Fruit fly (Drosophila melanogaster): Measurements from ENCODE around the gene B9d2.
A peak's percentile ranks its signal among the peaks of the same experiment; 100 is the strongest.

Gene B9d2

DNA sequence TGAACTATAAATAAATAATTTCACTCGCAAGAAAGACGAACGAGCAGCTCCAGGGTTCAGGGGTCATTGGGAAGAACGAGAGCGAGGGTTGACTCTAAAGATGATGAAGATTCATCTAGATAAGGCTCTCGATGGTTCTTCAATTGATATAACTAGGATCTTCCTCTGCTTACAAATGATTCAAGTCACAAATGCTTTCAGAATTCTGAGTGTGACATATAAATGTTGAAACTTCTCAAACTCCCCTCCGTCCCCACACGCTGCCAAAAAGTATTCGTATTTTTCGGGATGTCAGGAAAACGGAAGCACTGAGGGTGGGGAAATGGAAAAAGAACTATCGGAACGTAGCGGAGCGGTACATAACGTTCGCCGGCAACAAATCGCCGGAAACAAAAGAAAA is 40.7 kb upstream of the B9d2 start:
- TF ChIP-seq CG12299 (tag; optimal IDR thresholded peaks at IDR 0.05), result no peak
- no peak for TF ChIP-seq CG31224 (GFP tag; IDR thresholded peaks at IDR 0.05)
- TF ChIP-seq CG1233 (GFP tag; optimal IDR thresholded peaks at IDR 0.05), result no peak
- TF ChIP-seq Ets65A (GFP tag), result peak; percentile 72
- TF ChIP-seq CG11504 (tag; optimal IDR thresholded peaks at IDR 0.05), result peak; percentile 30
- TF ChIP-seq CG7839 (tag; optimal IDR thresholded peaks at IDR 0.05), result peak; percentile 2
- no peak for TF ChIP-seq lola (GFP tag; optimal IDR thresholded peaks at IDR 0.05)
- TF ChIP-seq CG8290 (GFP tag; optimal IDR thresholded peaks at IDR 0.05), result no peak
- TF ChIP-seq CG8290 (tag; optimal IDR thresholded peaks at IDR 0.05), result peak in 1 of 2 experiments; percentile 18
- TF ChIP-seq toy (GFP tag; IDR thresholded peaks at IDR 0.05), result no peak
- 0 out of 2 replicates have a peak, but pooled peaks have one; percentile 21 for TF ChIP-seq esg (GFP tag; conservative IDR thresholded peaks at IDR 0.05)
- TF ChIP-seq ERR (GFP tag; optimal IDR thresholded peaks at IDR 0.05), result no peak
- no peak for TF ChIP-seq disco-r (GFP tag; optimal IDR thresholded peaks at IDR 0.05)
- no peak for TF ChIP-seq TFAM (GFP tag; optimal IDR thresholded peaks at IDR 0.05)
- TF ChIP-seq dati (GFP tag; IDR thresholded peaks at IDR 0.05), result no peak
- no peak for TF ChIP-seq CG6765 (GFP tag; optimal IDR thresholded peaks at IDR 0.05)
- TF ChIP-seq CG1603 (tag; optimal IDR thresholded peaks at IDR 0.05), result peak; percentile 15
- TF ChIP-seq Chrac-16 (GFP tag; optimal IDR thresholded peaks at IDR 0.05), result peak; percentile 7
- no peak for TF ChIP-seq Nf-YC (tag; optimal IDR thresholded peaks at IDR 0.05)
- TF ChIP-seq ci (GFP tag; IDR thresholded peaks at IDR 0.05), result no peak
- TF ChIP-seq grau (tag; optimal IDR thresholded peaks at IDR 0.05), result peak; percentile 8
- no peak for TF ChIP-seq peb (GFP tag; IDR thresholded peaks at IDR 0.05)
- TF ChIP-seq amos (GFP tag; IDR thresholded peaks at IDR 0.05; ENCODE audit: partially characterized antibody), result no peak
- TF ChIP-seq CG3407 (GFP tag; optimal IDR thresholded peaks at IDR 0.05), result no peak
- TF ChIP-seq row (GFP tag; IDR thresholded peaks at IDR 0.05), result peak; percentile 46; the same call in 2 of the 3 replicates
- TF ChIP-seq HLHmδ (GFP tag; optimal IDR thresholded peaks at IDR 0.05), result no peak
- no peak for TF ChIP-seq tap (tag; optimal IDR thresholded peaks at IDR 0.05)
- TF ChIP-seq CG17361 (GFP tag; IDR thresholded peaks at IDR 0.05), result 0 out of 3 replicates have a peak, but pooled peaks have one; percentile 12
- TF ChIP-seq CG32772 (GFP tag; IDR thresholded peaks at IDR 0.05), result 0 out of 2 replicates have a peak, but pooled peaks have one; percentile 9
- no peak for TF ChIP-seq so (GFP tag; IDR thresholded peaks at IDR 0.05)
- TF ChIP-seq sens (GFP tag), result peak; percentile 43
- no peak for TF ChIP-seq CG16813 (GFP tag; IDR thresholded peaks at IDR 0.05; ENCODE audit: partially characterized antibody)
- peak; percentile 62 for TF ChIP-seq CG18476 (GFP tag; optimal IDR thresholded peaks at IDR 0.05)
- TF ChIP-seq CG2678 (tag; optimal IDR thresholded peaks at IDR 0.05), result peak; percentile 6
- TF ChIP-seq z (GFP tag; IDR thresholded peaks at IDR 0.05), result no peak
- peak; percentile 1 for TF ChIP-seq phol (tag; optimal IDR thresholded peaks at IDR 0.05)
- TF ChIP-seq Atf6 (GFP tag; IDR thresholded peaks at IDR 0.05), result no peak
- no peak for TF ChIP-seq CG17612 (GFP tag; IDR thresholded peaks at IDR 0.05)
- no peak for TF ChIP-seq CG12659 (GFP tag; optimal IDR thresholded peaks at IDR 0.05)
- TF ChIP-seq eve (GFP tag; optimal IDR thresholded peaks at IDR 0.05), result no peak
- TF ChIP-seq CG2120 (GFP tag; optimal IDR thresholded peaks at IDR 0.05), result peak; percentile 9
- 0 out of 2 replicates have a peak, but pooled peaks have one; percentile 10 for TF ChIP-seq sob (GFP tag; IDR thresholded peaks at IDR 0.05)
- TF ChIP-seq CG9797 (GFP tag; optimal IDR thresholded peaks at IDR 0.05), result no peak
- TF ChIP-seq zfh1 (GFP tag; IDR thresholded peaks at IDR 0.05), result peak; percentile 52; the same call in 1 of the 3 replicates
- no peak for TF ChIP-seq CG8359 (GFP tag; optimal IDR thresholded peaks at IDR 0.05; ENCODE audit: borderline replicate concordance)
- TF ChIP-seq Mrtf (GFP tag; IDR thresholded peaks at IDR 0.05), result no peak
- TF ChIP-seq YL-1 (GFP tag; optimal IDR thresholded peaks at IDR 0.05), result no peak
- no peak for TF ChIP-seq sim (GFP tag; IDR thresholded peaks at IDR 0.05)
- TF ChIP-seq ranshi (GFP tag; IDR thresholded peaks at IDR 0.05), result peak; percentile 30; the same call in 1 of the 2 replicates
- TF ChIP-seq CG31441 (GFP tag; IDR thresholded peaks at IDR 0.05), result no peak
- TF ChIP-seq ham (GFP tag; IDR thresholded peaks at IDR 0.05), result no peak
- no peak for TF ChIP-seq tgo (GFP tag; IDR thresholded peaks at IDR 0.05)

Measured in whole organism, embryonic.